Worm (Caenorhabditis elegans) whole organism, L3 larva: Measurements from ENCODE around the gene K02E2.6.
"Not testable (repeated sequence)": the region's sequence is repeated elsewhere in the genome, so short reads cannot be mapped to it uniquely, and the experiment has no call there.

Source experiments
- R02D3.7 ChIP-seq: fragments of 150-350 bp; optimal IDR thresholded peaks from 2 replicates; lab custom pipeline; 2014; ENCODE audit warnings: missing biosample characterization, missing genetic modification characterization
- ZK546.5 ChIP-seq: sonication (generic microtip); optimal IDR thresholded peaks from 2 replicates; lab custom pipeline; 2017; ENCODE audit warnings: missing biosample characterization, missing genetic modification characterization
- aly-2 ChIP-seq: fragments of 150-350 bp; optimal IDR thresholded peaks from 2 replicates; lab custom pipeline; 2014; ENCODE audit warnings: missing biosample characterization, missing genetic modification characterization
- ama-1 ChIP-seq: fragments of 150-350 bp; optimal IDR thresholded peaks from 2 replicates; lab custom pipeline; 2018
- ceh-16 ChIP-seq: sonication (generic microtip); optimal IDR thresholded peaks from 2 replicates; lab custom pipeline; 2017; ENCODE audit warnings: missing biosample characterization, missing genetic modification characterization
- ceh-28 ChIP-seq: fragments of 150-350 bp; optimal IDR thresholded peaks from 2 replicates; lab custom pipeline; 2014; ENCODE audit warnings: missing biosample characterization, missing genetic modification reagents, missing genetic modification characterization
- egl-27 ChIP-seq: sonication (generic microtip); optimal IDR thresholded peaks from 4 replicates; lab custom pipeline; 2017; ENCODE audit warnings: missing biosample characterization, missing genetic modification reagents, missing genetic modification characterization
- egl-5 ChIP-seq: fragments of 150-350 bp; optimal IDR thresholded peaks from 2 replicates; lab custom pipeline; 2017; ENCODE audit warnings: missing biosample characterization, missing genetic modification reagents, missing genetic modification characterization, inconsistent platforms
- elt-2 ChIP-seq: sonication (generic microtip); optimal IDR thresholded peaks from 2 replicates; lab custom pipeline; 2016; ENCODE audit warnings: missing genetic modification reagents, mild to moderate bottlenecking, missing genetic modification characterization, missing compliant biosample characterization
- elt-3 ChIP-seq, 3 experiments: fragments of 150-350 bp in 1 of 3; sonication (generic microtip) in 2 of 3; optimal IDR thresholded peaks; 2 replicates in 2 of 3; 4 replicates in 1 of 3; lab custom pipeline; 2014 to 2017; ENCODE audit warnings: missing biosample characterization in 3 of 3, missing genetic modification characterization in 3 of 3
- fkh-10 ChIP-seq: sonication (generic microtip); optimal IDR thresholded peaks from 2 replicates; lab custom pipeline; 2017; ENCODE audit warnings: missing biosample characterization, missing genetic modification reagents, missing genetic modification characterization
- fkh-2 ChIP-seq: fragments of 150-350 bp; optimal IDR thresholded peaks from 2 replicates; lab custom pipeline; 2014; ENCODE audit warnings: missing biosample characterization, missing genetic modification reagents, missing genetic modification characterization
- fos-1 ChIP-seq: fragments of 150-350 bp; optimal IDR thresholded peaks from 2 replicates; lab custom pipeline; 2014; ENCODE audit warnings: missing biosample characterization, missing genetic modification characterization
- jun-1 ChIP-seq: fragments of 150-350 bp; optimal IDR thresholded peaks from 2 replicates; lab custom pipeline; 2014; ENCODE audit warnings: missing biosample characterization, missing genetic modification reagents, missing genetic modification characterization
- lin-15B ChIP-seq: fragments of 150-350 bp; optimal IDR thresholded peaks from 2 replicates; lab custom pipeline; 2014; ENCODE audit warnings: missing biosample characterization, missing genetic modification characterization
- lsy-12 ChIP-seq: sonication (generic microtip); optimal IDR thresholded peaks from 2 replicates; lab custom pipeline; 2016; ENCODE audit warnings: mild to moderate bottlenecking, missing genetic modification characterization, missing compliant biosample characterization
- mdl-1 ChIP-seq: fragments of 150-350 bp; optimal IDR thresholded peaks from 2 replicates; lab custom pipeline; 2014; ENCODE audit warnings: missing biosample characterization, missing genetic modification characterization
- mml-1 ChIP-seq: fragments of 150-350 bp; sonication (generic microtip); optimal IDR thresholded peaks from 3 replicates; lab custom pipeline; 2014; ENCODE audit warnings: missing biosample characterization, missing genetic modification characterization
- nfya-1 ChIP-seq: sonication (generic microtip); optimal IDR thresholded peaks from 2 replicates; lab custom pipeline; 2017; ENCODE audit warnings: missing genetic modification characterization, mild to moderate bottlenecking, missing compliant biosample characterization, antibody characterized with exemption, moderate library complexity; ENCODE audit not compliant: insufficient read depth
- nhr-11 ChIP-seq: fragments of 150-350 bp; optimal IDR thresholded peaks from 2 replicates; lab custom pipeline; 2014; ENCODE audit warnings: missing biosample characterization, missing genetic modification characterization
- nhr-12 ChIP-seq: fragments of 150-350 bp; optimal IDR thresholded peaks from 2 replicates; lab custom pipeline; 2014; ENCODE audit warnings: missing biosample characterization, missing genetic modification characterization
- nhr-28 ChIP-seq: fragments of 150-350 bp; optimal IDR thresholded peaks from 2 replicates; lab custom pipeline; 2014; ENCODE audit warnings: missing biosample characterization, missing genetic modification characterization
- nhr-67 ChIP-seq: fragments of 150-350 bp; optimal IDR thresholded peaks from 2 replicates; lab custom pipeline; 2014; ENCODE audit warnings: missing biosample characterization, missing genetic modification characterization
- nhr-76 ChIP-seq: fragments of 150-350 bp; sonication (generic microtip); optimal IDR thresholded peaks from 5 replicates; lab custom pipeline; 2014; ENCODE audit warnings: missing biosample characterization, missing genetic modification characterization
- pha-4 ChIP-seq: fragments of 150-350 bp; optimal IDR thresholded peaks from 2 replicates; lab custom pipeline; 2014; ENCODE audit warnings: missing biosample characterization, missing genetic modification reagents, missing genetic modification characterization
- pqm-1 ChIP-seq: fragments of 150-350 bp; optimal IDR thresholded peaks from 2 replicates; lab custom pipeline; 2017; ENCODE audit warnings: missing biosample characterization, missing genetic modification characterization, inconsistent platforms
- skn-1 ChIP-seq: fragments of 150-350 bp; optimal IDR thresholded peaks from 2 replicates; lab custom pipeline; 2014; ENCODE audit warnings: missing biosample characterization, missing genetic modification characterization
- tbx-2 ChIP-seq: sonication (generic microtip); optimal IDR thresholded peaks from 2 replicates; lab custom pipeline; 2016; ENCODE audit warnings: mild to moderate bottlenecking, missing genetic modification characterization, missing compliant biosample characterization
- unc-62 ChIP-seq: fragments of 150-350 bp; sonication (generic microtip); optimal IDR thresholded peaks from 4 replicates; lab custom pipeline; 2014; ENCODE audit warnings: missing biosample characterization, missing genetic modification reagents, missing genetic modification characterization
- zag-1 ChIP-seq: fragments of 150-350 bp; optimal IDR thresholded peaks from 2 replicates; lab custom pipeline; 2014; ENCODE audit warnings: missing biosample characterization, missing genetic modification characterization
- ztf-4 ChIP-seq: fragments of 150-350 bp; optimal IDR thresholded peaks from 2 replicates; lab custom pipeline; 2014; ENCODE audit warnings: missing biosample characterization, missing genetic modification characterization

Gene K02E2.6

DNA sequence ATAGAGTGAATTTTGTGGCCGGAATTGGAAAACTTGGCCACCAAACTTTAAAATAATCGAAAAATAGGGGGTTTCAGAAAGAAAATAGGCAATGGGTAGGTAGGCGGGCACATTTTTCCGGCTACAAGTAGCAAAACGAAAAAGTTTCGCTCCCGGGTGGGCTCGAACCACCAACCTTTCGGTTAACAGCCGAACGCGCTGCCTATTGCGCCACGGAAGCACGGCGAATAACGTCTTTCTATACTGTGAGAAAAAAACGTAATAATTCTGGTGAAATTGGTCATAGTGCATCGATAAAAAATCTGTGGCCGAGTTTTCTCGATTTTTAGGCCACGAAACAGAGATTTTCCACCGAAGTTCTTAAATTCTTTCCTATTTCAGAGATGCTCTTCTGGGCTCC lies 30.0 kb upstream of the K02E2.6 start:
- no peak for TF ChIP-seq pha-4 (tag; lab: Kevin White, UChicago)

DNA sequence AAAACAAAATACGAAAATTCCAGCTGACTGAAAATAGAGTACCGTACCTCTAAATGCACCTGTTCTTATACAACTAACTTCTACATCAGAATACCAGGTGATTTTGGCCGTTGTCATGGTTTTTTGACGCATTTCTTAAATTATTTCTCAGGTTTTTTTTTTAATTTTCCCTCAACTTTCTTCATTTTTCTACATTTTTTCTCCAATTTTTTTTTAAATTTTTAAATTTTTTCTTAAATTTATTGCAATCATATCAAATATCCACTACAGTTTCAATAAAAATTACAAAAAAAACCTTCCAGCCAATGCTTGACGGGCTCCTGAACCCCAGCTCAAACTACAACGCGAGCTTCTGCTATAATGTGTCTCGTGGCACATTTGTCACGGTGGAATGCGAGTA lies 29.2 kb upstream of the K02E2.6 start, which contains the start of gene K02E2.1:
TSS of gene K02E2.1 (plus strand) at position 301 of the 400 bp plus-strand sequence.
- TF ChIP-seq ceh-16 (tag; lab: Kevin White, UChicago) (no peak), nhr-11 (tag; lab: Kevin White, UChicago) (no peak), nhr-76 (tag; lab: Kevin White, UChicago) (no peak), mdl-1 (tag; lab: Kevin White, UChicago) (no peak), nfya-1 (tag; lab: Kevin White, UChicago) (no peak), tbx-2 (tag; lab: Kevin White, UChicago) (no peak), nhr-67 (tag; lab: Kevin White, UChicago) (no peak)

DNA sequence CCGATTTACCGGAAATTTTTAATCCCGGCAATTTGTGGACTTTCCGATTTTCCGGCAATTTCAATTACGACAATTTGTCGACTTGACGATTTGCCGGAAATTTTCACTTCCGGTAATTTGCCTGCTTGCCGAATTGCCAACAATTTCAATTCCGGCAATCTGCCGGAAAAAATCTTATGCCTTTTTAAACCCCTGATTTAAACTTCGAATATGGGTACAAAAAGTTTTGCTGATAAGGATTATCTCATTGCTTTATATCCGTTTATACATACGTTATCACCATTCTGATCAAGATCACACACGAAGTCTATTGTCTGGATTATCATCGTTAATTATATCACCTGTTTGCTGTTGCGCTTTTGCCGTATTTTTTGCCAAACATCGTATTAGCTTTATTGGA lies 23.9 kb upstream of the K02E2.6 start, which contains the start of gene grd-11:
TSS of gene grd-11 (plus strand) at position 301 of the 400 bp plus-strand sequence.
- TF ChIP-seq pha-4 (tag; lab: Kevin White, UChicago) (no peak), unc-62 (GFP tag; lab: Kevin White, UChicago) (no peak), aly-2 (tag; lab: Kevin White, UChicago) (no peak), nfya-1 (tag; lab: Kevin White, UChicago) (no peak), ceh-28 (tag; lab: Kevin White, UChicago) (no peak), nhr-67 (tag; lab: Kevin White, UChicago) (no peak), nhr-28 (tag; lab: Kevin White, UChicago) (no peak)

DNA sequence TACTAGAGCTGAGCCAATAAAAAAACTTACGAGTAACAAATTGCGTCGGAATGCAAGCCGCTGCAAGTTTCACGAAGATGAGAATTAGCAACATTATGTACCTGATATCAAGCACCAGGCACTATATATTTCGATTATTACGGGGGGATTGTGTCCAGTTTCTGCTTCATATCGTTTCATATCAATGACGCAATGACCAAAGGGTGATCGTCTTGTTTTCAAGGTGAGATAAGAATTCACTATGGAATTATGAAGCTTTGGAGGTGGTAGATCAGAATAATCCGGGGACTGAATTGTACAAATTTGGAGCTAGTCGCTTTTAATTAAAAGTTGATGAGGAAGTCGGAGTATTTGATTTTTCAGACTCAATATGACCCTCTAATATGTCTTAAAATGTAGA lies 13.5 kb upstream of the K02E2.6 start, which contains the start of gene K02E2.8:
TSS of gene K02E2.8 (minus strand) at position 101 of the 400 bp plus-strand sequence.
- no peak for TF ChIP-seq nhr-76 (tag; lab: Kevin White, UChicago)
- no peak for TF ChIP-seq ztf-4 (tag; lab: Kevin White, UChicago)
- TF ChIP-seq lsy-12 (tag; lab: Kevin White, UChicago), result no peak
- TF ChIP-seq fkh-2 (tag; lab: Kevin White, UChicago), result no peak
- TF ChIP-seq nhr-67 (tag; lab: Kevin White, UChicago), result no peak
- no peak for TF ChIP-seq unc-62 (GFP tag; lab: Kevin White, UChicago)
- no peak for TF ChIP-seq skn-1
- TF ChIP-seq ceh-16 (tag; lab: Kevin White, UChicago), result no peak
- no peak for TF ChIP-seq R02D3.7
- no peak for TF ChIP-seq fos-1 (tag; lab: Kevin White, UChicago)
- no peak for TF ChIP-seq ama-1 (lab: Kevin White, UChicago)
- no peak for TF ChIP-seq mdl-1 (tag; lab: Kevin White, UChicago)
- no peak for TF ChIP-seq lin-15B (tag; lab: Kevin White, UChicago)
- no peak for TF ChIP-seq nhr-12 (tag; lab: Kevin White, UChicago)

DNA sequence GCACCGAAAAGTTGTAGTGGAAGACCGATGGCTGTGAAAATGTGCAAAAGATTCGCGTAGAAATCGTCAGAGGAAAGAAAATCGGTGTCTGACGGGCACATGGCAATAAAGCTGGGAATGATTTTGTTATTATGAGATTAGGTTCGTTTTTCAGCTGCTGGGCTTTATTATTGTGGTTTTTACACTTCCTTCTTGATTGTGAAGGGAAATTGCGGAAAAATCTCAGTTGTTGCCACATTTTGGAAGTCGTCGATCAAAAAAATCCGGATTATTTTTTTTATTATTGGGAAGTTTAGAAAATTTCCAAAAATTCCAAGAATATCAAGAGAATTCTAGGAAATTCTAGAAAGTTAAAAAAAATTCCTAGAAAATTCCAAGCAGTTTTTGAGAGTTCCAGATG lies 11.2 kb upstream of the K02E2.6 start, which contains the start of gene srh-177:
TSS of gene srh-177 (minus strand) at position 101 of the 400 bp plus-strand sequence.
- TF ChIP-seq ZK546.5 (tag; lab: Kevin White, UChicago); unc-62 (GFP tag; lab: Kevin White, UChicago); fkh-2 (tag; lab: Kevin White, UChicago): not testable (repeated sequence)

DNA sequence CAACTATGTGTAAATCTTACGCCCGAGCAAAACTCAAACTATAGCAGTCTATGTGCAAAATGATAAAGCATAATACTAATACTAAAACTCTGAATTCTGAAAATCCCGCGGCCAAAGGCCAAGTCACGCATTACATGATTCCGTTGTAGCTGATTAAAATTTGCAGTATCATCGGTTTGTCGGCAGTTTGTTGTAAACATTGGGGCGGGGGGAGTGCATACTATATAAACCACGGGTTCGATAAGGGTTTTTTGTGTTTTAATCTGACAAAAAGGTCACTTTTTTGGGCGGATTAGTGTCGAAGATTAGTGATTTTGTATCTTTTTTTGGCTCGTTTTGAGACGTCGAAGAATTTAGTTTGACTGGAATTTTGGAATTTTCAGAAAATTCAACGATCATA lies 5.9 kb upstream of the K02E2.6 start:
- TF ChIP-seq egl-27, result no peak
- TF ChIP-seq elt-3 (tag; optimal IDR thresholded peaks at IDR 0.05; lab: Kevin White, UChicago), result no peak
- no peak for TF ChIP-seq nhr-11 (tag; lab: Kevin White, UChicago)
- TF ChIP-seq mml-1 (tag; lab: Kevin White, UChicago), result no peak
- TF ChIP-seq jun-1, result peak; percentile 38
- TF ChIP-seq nhr-28 (tag; lab: Kevin White, UChicago), result no peak
- TF ChIP-seq fkh-10 (GFP tag; lab: Kevin White, UChicago), result no peak
- TF ChIP-seq pqm-1, result peak; percentile 20
- peak; percentile 79 for TF ChIP-seq elt-2
- TF ChIP-seq egl-5, result no peak
- TF ChIP-seq zag-1, result no peak
- TF ChIP-seq pha-4 (tag; lab: Kevin White, UChicago), result peak; percentile 21
